Fruit fly (Drosophila melanogaster) whole organism, embryonic: ENCODE measurements around the gene Ino80.
A peak's percentile ranks its signal among the peaks of the same experiment; 100 is the strongest.

Experiments used
- Adf1 ChIP-seq: fragments of 200-800 bp; sonication (Bioruptor generic); IDR thresholded peaks from 2 replicates; pipeline ENCODE4 v1.3.6; 2022; ENCODE audit warnings: missing biosample characterization, missing genetic modification characterization
- BtbVII ChIP-seq: fragments of 200-800 bp; sonication (Bioruptor generic); optimal IDR thresholded peaks from 3 replicates; lab custom pipeline; 2017; ENCODE audit warnings: missing biosample characterization, mild to moderate bottlenecking, missing genetic modification characterization
- CG10209 ChIP-seq: fragments of 200-800 bp; sonication (Bioruptor generic); optimal IDR thresholded peaks from 3 replicates; lab custom pipeline; 2017; ENCODE audit warnings: missing biosample characterization, mild to moderate bottlenecking, missing genetic modification characterization, missing genetic modification reagents
- CG10959 ChIP-seq: fragments of 200-800 bp; sonication (Bioruptor generic); IDR thresholded peaks from 2 replicates; pipeline ENCODE4 v1.3.6; 2022; ENCODE audit warnings: missing biosample characterization, missing genetic modification characterization
- CG10979 ChIP-seq: fragments of 200-800 bp; sonication (Bioruptor generic); optimal IDR thresholded peaks from 2 replicates; lab custom pipeline; 2018; ENCODE audit warnings: missing biosample characterization, mild to moderate bottlenecking, missing genetic modification characterization, moderate library complexity
- CG11560 ChIP-seq: fragments of 200-800 bp; sonication (Bioruptor generic); IDR thresholded peaks from 3 replicates; pipeline ENCODE4 v1.3.6; 2022; ENCODE audit warnings: missing biosample characterization, missing genetic modification characterization
- CG12071 ChIP-seq: fragments of 200-800 bp; sonication (Bioruptor generic); optimal IDR thresholded peaks from 3 replicates; lab custom pipeline; 2018; ENCODE audit warnings: missing biosample characterization, mild to moderate bottlenecking, missing genetic modification characterization
- CG13894 ChIP-seq: fragments of 200-800 bp; sonication (Bioruptor generic); optimal IDR thresholded peaks from 3 replicates; lab custom pipeline; 2018; ENCODE audit warnings: missing biosample characterization, mild to moderate bottlenecking, missing genetic modification characterization, moderate library complexity
- CG14710 ChIP-seq: fragments of 200-800 bp; sonication (Bioruptor generic); optimal IDR thresholded peaks from 3 replicates; lab custom pipeline; 2019; ENCODE audit warnings: missing biosample characterization, mild to moderate bottlenecking, missing genetic modification characterization, moderate library complexity
- CG15011 ChIP-seq: fragments of 200-800 bp; sonication (Bioruptor generic); optimal IDR thresholded peaks from 3 replicates; lab custom pipeline; 2018; ENCODE audit warnings: missing biosample characterization, mild to moderate bottlenecking, missing genetic modification characterization
- CG17186 ChIP-seq: fragments of 200-800 bp; sonication (Bioruptor generic); optimal IDR thresholded peaks from 3 replicates; lab custom pipeline; 2017; ENCODE audit warnings: missing biosample characterization, missing genetic modification reagents, missing genetic modification characterization
- CG17829 ChIP-seq: fragments of 200-800 bp; optimal IDR thresholded peaks from 2 replicates; lab custom pipeline; 2019; ENCODE audit warnings: missing biosample characterization, mild to moderate bottlenecking, missing genetic modification characterization, moderate library complexity
- CG2678 ChIP-seq: fragments of 200-800 bp; sonication (Bioruptor generic); optimal IDR thresholded peaks from 3 replicates; lab custom pipeline; 2019; ENCODE audit warnings: missing biosample characterization, mild to moderate bottlenecking, missing genetic modification characterization, moderate library complexity
- CG31388 ChIP-seq: fragments of 200-800 bp; sonication (Bioruptor generic); optimal IDR thresholded peaks from 2 replicates; lab custom pipeline; 2016; ENCODE audit warnings: missing biosample characterization, missing genetic modification characterization
- CG32532 ChIP-seq: fragments of 200-800 bp; sonication (Bioruptor generic); IDR thresholded peaks from 2 replicates; pipeline ENCODE4 v1.3.6; 2022; ENCODE audit warnings: missing biosample characterization, missing genetic modification characterization
- CG34224 ChIP-seq: fragments of 200-800 bp; sonication (Bioruptor generic); IDR thresholded peaks from 3 replicates; pipeline ENCODE4 v1.3.6; 2022; ENCODE audit warnings: missing biosample characterization, missing genetic modification characterization; ENCODE audit not compliant: partially characterized antibody
- CG4328 ChIP-seq: fragments of 200-800 bp; sonication (Bioruptor generic); optimal IDR thresholded peaks from 3 replicates; lab custom pipeline; 2017; ENCODE audit warnings: missing biosample characterization, missing genetic modification reagents, missing genetic modification characterization
- CG6683 ChIP-seq: fragments of 200-800 bp; sonication (Bioruptor generic); optimal IDR thresholded peaks from 2 replicates; lab custom pipeline; 2017; ENCODE audit warnings: missing biosample characterization, mild to moderate bottlenecking, missing genetic modification characterization, missing genetic modification reagents
- CG8924 ChIP-seq: fragments of 200-800 bp; optimal IDR thresholded peaks from 3 replicates; lab custom pipeline; 2019; ENCODE audit warnings: missing biosample characterization, mild to moderate bottlenecking, missing genetic modification characterization, moderate library complexity
- CG9876 ChIP-seq: fragments of 200-800 bp; sonication (Bioruptor generic); optimal IDR thresholded peaks from 2 replicates; lab custom pipeline; 2016; ENCODE audit warnings: missing biosample characterization, missing genetic modification characterization
- Dll ChIP-seq: fragments of 200-800 bp; sonication (Bioruptor generic); IDR thresholded peaks from 4 replicates; pipeline ENCODE4 v1.3.6; 2022; ENCODE audit warnings: missing biosample characterization, missing genetic modification characterization; ENCODE audit not compliant: partially characterized antibody
- Drgx ChIP-seq: fragments of 200-800 bp; sonication (Bioruptor generic); IDR thresholded peaks from 2 replicates; pipeline ENCODE4 v1.3.6; 2022; ENCODE audit warnings: missing biosample characterization, missing genetic modification characterization
- GATAe ChIP-seq: fragments of 200-800 bp; sonication (Bioruptor generic); conservative IDR thresholded peaks from 2 replicates; pipeline ENCODE4 v1.3.6; 2022; ENCODE audit warnings: missing biosample characterization, missing genetic modification characterization
- Hand ChIP-seq: fragments of 200-800 bp; sonication (Bioruptor generic); optimal IDR thresholded peaks from 2 replicates; lab custom pipeline; 2017; ENCODE audit warnings: mild to moderate bottlenecking, missing biosample characterization, missing genetic modification reagents, missing genetic modification characterization
- Hr39 ChIP-seq: fragments of >200 bp; optimal IDR thresholded peaks from 2 replicates; lab custom pipeline; 2017
- MTF-1 ChIP-seq: fragments of 200-800 bp; sonication (Bioruptor generic); optimal IDR thresholded peaks from 2 replicates; lab custom pipeline; 2018; ENCODE audit warnings: missing biosample characterization, mild to moderate bottlenecking, missing genetic modification characterization, borderline replicate concordance
- Sry-δ ChIP-seq: fragments of 200-800 bp; sonication (Bioruptor generic); optimal IDR thresholded peaks from 2 replicates; lab custom pipeline; 2016; ENCODE audit warnings: missing biosample characterization, missing genetic modification characterization
- Stat92E ChIP-seq, 3 experiments: fragments of >200 bp in 2 of 3; fragments of 200-800 bp in 1 of 3; sonication (Bioruptor generic) in 1 of 3; optimal IDR thresholded peaks; 2 replicates each; lab custom pipeline; 2017 to 2019; ENCODE audit warnings: missing biosample characterization in 3 of 3, missing genetic modification characterization in 3 of 3, mild to moderate bottlenecking in 1 of 3, moderate library complexity in 1 of 3
- abd-A ChIP-seq: fragments of 200-800 bp; sonication (Bioruptor generic); optimal IDR thresholded peaks from 3 replicates; lab custom pipeline; 2019; ENCODE audit warnings: missing biosample characterization, mild to moderate bottlenecking, missing genetic modification characterization, moderate library complexity
- bowl ChIP-seq: fragments of 200-800 bp; sonication (Bioruptor generic); IDR thresholded peaks from 2 replicates; pipeline ENCODE4 v1.3.6; 2022; ENCODE audit warnings: missing biosample characterization, missing genetic modification characterization
- caup ChIP-seq: fragments of 200-800 bp; sonication (Bioruptor generic); optimal IDR thresholded peaks from 3 replicates; lab custom pipeline; 2017; ENCODE audit warnings: missing biosample characterization, mild to moderate bottlenecking, missing genetic modification characterization, moderate library complexity; ENCODE audit not compliant: severe bottlenecking
- cwo ChIP-seq: fragments of 200-800 bp; sonication (Bioruptor generic); optimal IDR thresholded peaks from 3 replicates; lab custom pipeline; 2017; ENCODE audit warnings: missing biosample characterization, missing genetic modification characterization, mild to moderate bottlenecking, moderate library complexity, missing genetic modification reagents
- disco-r ChIP-seq: fragments of 200-800 bp; sonication (Bioruptor generic); optimal IDR thresholded peaks from 2 replicates; lab custom pipeline; 2016; ENCODE audit warnings: missing biosample characterization, missing genetic modification characterization
- gce ChIP-seq: fragments of 200-800 bp; sonication (Bioruptor generic); IDR thresholded peaks from 3 replicates; pipeline ENCODE4 v1.3.6; 2022; ENCODE audit warnings: missing biosample characterization, missing genetic modification characterization
- gcm2 ChIP-seq: fragments of 200-800 bp; sonication (Bioruptor generic); optimal IDR thresholded peaks from 2 replicates; lab custom pipeline; 2016; ENCODE audit warnings: missing biosample characterization, missing genetic modification characterization
- gt ChIP-seq: fragments of 200-800 bp; sonication (Bioruptor generic); IDR thresholded peaks from 2 replicates; pipeline ENCODE4 v1.3.6; 2022; ENCODE audit warnings: missing biosample characterization, missing genetic modification characterization
- h ChIP-seq: fragments of >200 bp; optimal IDR thresholded peaks from 2 replicates; lab custom pipeline; 2017
- inv ChIP-seq: fragments of 200-800 bp; sonication (Bioruptor generic); IDR thresholded peaks from 2 replicates; pipeline ENCODE4 v1.3.6; 2022; ENCODE audit warnings: missing biosample characterization, missing genetic modification characterization; ENCODE audit not compliant: partially characterized antibody
- lola ChIP-seq, 3 experiments: fragments of >200 bp in 2 of 3; fragments of 200-800 bp in 1 of 3; sonication (Bioruptor generic) in 1 of 3; optimal IDR thresholded peaks; 2 replicates each; lab custom pipeline; 2017 to 2019; ENCODE audit warnings: missing biosample characterization in 3 of 3, missing genetic modification characterization in 3 of 3, mild to moderate bottlenecking in 1 of 3, moderate library complexity in 1 of 3
- nerfin-1 ChIP-seq: fragments of 200-800 bp; sonication (Bioruptor generic); optimal IDR thresholded peaks from 3 replicates; lab custom pipeline; 2019; ENCODE audit warnings: missing biosample characterization, mild to moderate bottlenecking, missing genetic modification characterization, moderate library complexity
- nerfin-2 ChIP-seq: fragments of 200-800 bp; sonication (Bioruptor generic); IDR thresholded peaks from 2 replicates; pipeline ENCODE4 v1.3.6; 2022; ENCODE audit warnings: missing biosample characterization, missing genetic modification characterization; ENCODE audit not compliant: partially characterized antibody
- pnt ChIP-seq: fragments of 200-800 bp; sonication (Bioruptor generic); optimal IDR thresholded peaks from 3 replicates; lab custom pipeline; 2016; ENCODE audit warnings: missing biosample characterization, missing genetic modification characterization
- rib ChIP-seq: fragments of 200-800 bp; sonication (Bioruptor generic); IDR thresholded peaks from 2 replicates; pipeline ENCODE4 v1.3.6; 2022; ENCODE audit warnings: missing biosample characterization, missing genetic modification characterization
- salm ChIP-seq: fragments of 200-800 bp; sonication (Bioruptor generic); optimal IDR thresholded peaks from 2 replicates; lab custom pipeline; 2018; ENCODE audit warnings: missing biosample characterization, mild to moderate bottlenecking, missing genetic modification characterization
- sob ChIP-seq: fragments of 200-800 bp; sonication (Bioruptor generic); IDR thresholded peaks from 2 replicates; pipeline ENCODE4 v1.3.6; 2022; ENCODE audit warnings: missing biosample characterization, missing genetic modification characterization
- stwl ChIP-seq: fragments of 200-800 bp; sonication (Bioruptor generic); optimal IDR thresholded peaks from 3 replicates; lab custom pipeline; 2018; ENCODE audit warnings: missing biosample characterization, mild to moderate bottlenecking, missing genetic modification characterization, moderate library complexity
- vfl ChIP-seq: fragments of 200-800 bp; sonication (Bioruptor generic); optimal IDR thresholded peaks from 2 replicates; lab custom pipeline; 2016; ENCODE audit warnings: missing biosample characterization, missing genetic modification characterization
- wek ChIP-seq: fragments of 200-800 bp; sonication (Bioruptor generic); optimal IDR thresholded peaks from 3 replicates; lab custom pipeline; 2018; ENCODE audit warnings: missing biosample characterization, mild to moderate bottlenecking, missing genetic modification characterization, moderate library complexity

Ino80 gene

DNA sequence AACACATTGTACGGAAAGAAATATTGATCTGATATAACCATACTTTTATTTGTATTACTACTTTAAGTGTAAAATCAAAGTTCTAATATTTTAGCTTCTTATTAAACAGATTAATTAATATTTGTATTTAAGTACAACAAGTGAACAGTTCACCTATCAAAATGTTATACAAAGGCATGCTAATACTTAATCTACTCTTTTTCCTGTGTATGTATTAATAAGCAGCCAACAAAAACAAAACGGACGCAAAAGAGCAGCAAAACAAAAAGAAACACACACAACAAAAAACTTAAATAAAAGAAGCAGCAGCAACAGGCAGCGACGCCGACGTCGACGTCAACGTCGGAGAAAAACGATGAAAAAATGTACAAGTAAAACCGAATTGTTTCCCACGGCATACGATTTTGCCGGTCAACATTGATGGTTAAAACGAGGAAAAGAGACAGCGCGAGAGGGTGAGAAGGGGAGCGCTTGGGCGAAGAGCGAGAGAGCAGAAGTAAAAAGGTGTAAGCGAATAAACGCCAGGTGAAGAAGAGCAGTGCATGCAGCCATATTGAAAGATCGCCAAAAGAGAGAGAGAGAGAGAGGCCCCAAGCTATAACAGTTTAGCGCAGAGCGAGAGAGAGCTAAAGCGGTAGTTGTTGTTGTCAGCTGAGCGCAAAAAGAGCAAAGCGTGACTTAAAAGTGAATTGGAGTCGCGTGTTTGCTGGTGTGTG, 81.3 kb downstream of the Ino80 start (continued):
- TF ChIP-seq CG17186 (GFP tag; lab: Kevin White, UChicago) (no peak), Dll (GFP tag; lab: Robert Waterston, UW) (peak; percentile 62; the same call in 2 of the 4 replicates), GATAe (no peak), Hr39 (lab: Kevin White, UChicago) (no peak), Drgx (GFP tag; lab: Robert Waterston, UW) (peak; percentile 64), CG31388 (GFP tag; lab: Kevin White, UChicago) (no peak), lola (GFP tag; optimal IDR thresholded peaks at IDR 0.05; lab: Kevin White, UChicago) (no peak), gt (GFP tag; lab: Robert Waterston, UW) (no peak), CG13894 (tag; lab: Kevin White, UChicago) (no peak), Stat92E (GFP tag; optimal IDR thresholded peaks at IDR 0.05; lab: Kevin White, UChicago) (no peak), CG6683 (GFP tag; lab: Kevin White, UChicago) (no peak), CG15011 (GFP tag; lab: Kevin White, UChicago) (no peak), CG9876 (GFP tag; lab: Kevin White, UChicago) (no peak), h (lab: Kevin White, UChicago) (no peak), CG32532 (GFP tag; lab: Robert Waterston, UW) (no peak; the same call in 1 of the 2 replicates), vfl (no peak), BtbVII (GFP tag; lab: Kevin White, UChicago) (no peak), salm (no peak), wek (GFP tag; lab: Kevin White, UChicago) (no peak), MTF-1 (no peak), CG11560 (tag; lab: Robert Waterston, UW) (no peak), CG2678 (no peak), cwo (GFP tag; lab: Kevin White, UChicago) (no peak), CG10959 (GFP tag; lab: Robert Waterston, UW) (no peak), CG10209 (GFP tag; lab: Kevin White, UChicago) (no peak), nerfin-1 (no peak), nerfin-2 (GFP tag; lab: Robert Waterston, UW) (no peak), Sry-δ (GFP tag; lab: Kevin White, UChicago) (no peak), bowl (GFP tag; lab: Robert Waterston, UW) (no peak; the same call in 1 of the 2 replicates), CG8924 (no peak), abd-A (tag; lab: Kevin White, UChicago) (no peak), CG4328 (GFP tag; lab: Kevin White, UChicago) (no peak), rib (GFP tag; lab: Robert Waterston, UW) (peak; percentile 62; the same call in 1 of the 2 replicates), CG17829 (tag; lab: Kevin White, UChicago) (no peak), CG12071 (GFP tag; lab: Kevin White, UChicago) (no peak), CG34224 (peak; percentile 52; the same call in 1 of the 3 replicates), Adf1 (GFP tag; lab: Robert Waterston, UW) (peak; percentile 86), CG14710 (peak; percentile 3), gce (GFP tag; lab: Robert Waterston, UW) (no peak), Hand (GFP tag; lab: Kevin White, UChicago) (no peak), CG10979 (tag; lab: Kevin White, UChicago) (peak; percentile 27), sob (GFP tag; lab: Robert Waterston, UW) (no peak), gcm2 (GFP tag; lab: Kevin White, UChicago) (no peak), inv (GFP tag; lab: Robert Waterston, UW) (no peak), stwl (tag; lab: Kevin White, UChicago) (no peak), pnt (no peak), disco-r (no peak), caup (no peak)
